Fruit fly (Drosophila melanogaster) whole organism, embryonic: Measurements from ENCODE around the gene gammaCOP.

Experiments
- CG11560 ChIP-seq: fragments of 200-800 bp; sonication (Bioruptor generic); IDR thresholded peaks from 3 replicates; pipeline ENCODE4 v1.3.6; 2022; ENCODE audit warnings: missing biosample characterization, missing genetic modification characterization
- CG11696 ChIP-seq: fragments of 200-800 bp; sonication (Bioruptor generic); IDR thresholded peaks from 2 replicates; pipeline ENCODE4 v1.3.6; 2022; ENCODE audit warnings: missing biosample characterization, missing genetic modification characterization
- CG11723 ChIP-seq: fragments of 200-800 bp; sonication (Bioruptor generic); optimal IDR thresholded peaks from 2 replicates; lab custom pipeline; 2017; ENCODE audit warnings: missing biosample characterization, mild to moderate bottlenecking, missing genetic modification characterization
- CG12155 ChIP-seq: fragments of 200-800 bp; sonication (Bioruptor generic); optimal IDR thresholded peaks from 3 replicates; lab custom pipeline; 2016; ENCODE audit warnings: missing biosample characterization, missing genetic modification characterization
- CG1233 ChIP-seq: fragments of 200-800 bp; sonication (Bioruptor generic); optimal IDR thresholded peaks from 4 replicates; lab custom pipeline; 2018; ENCODE audit warnings: missing biosample characterization, mild to moderate bottlenecking, missing genetic modification characterization
- CG12391 ChIP-seq: fragments of 200-800 bp; sonication (Bioruptor generic); optimal IDR thresholded peaks from 3 replicates; lab custom pipeline; 2018; ENCODE audit warnings: missing biosample characterization, mild to moderate bottlenecking, missing genetic modification characterization, moderate library complexity
- CG14441 ChIP-seq: fragments of 200-800 bp; sonication (Bioruptor generic); IDR thresholded peaks from 2 replicates; pipeline ENCODE4 v1.3.6; 2022; ENCODE audit warnings: missing biosample characterization, missing genetic modification characterization
- CG14965 ChIP-seq: fragments of 200-800 bp; sonication (Bioruptor generic); optimal IDR thresholded peaks from 2 replicates; lab custom pipeline; 2016; ENCODE audit warnings: missing biosample characterization, missing genetic modification characterization, borderline replicate concordance
- CG1603 ChIP-seq: fragments of 200-800 bp; sonication (Bioruptor generic); optimal IDR thresholded peaks from 2 replicates; lab custom pipeline; 2019; ENCODE audit warnings: missing biosample characterization, mild to moderate bottlenecking, missing genetic modification characterization, moderate library complexity
- CG17186 ChIP-seq: fragments of 200-800 bp; sonication (Bioruptor generic); optimal IDR thresholded peaks from 3 replicates; lab custom pipeline; 2017; ENCODE audit warnings: missing biosample characterization, missing genetic modification reagents, missing genetic modification characterization
- CG17612 ChIP-seq: fragments of 200-800 bp; sonication (Bioruptor generic); IDR thresholded peaks from 2 replicates; pipeline ENCODE4 v1.3.6; 2022; ENCODE audit warnings: missing biosample characterization, missing genetic modification characterization
- CG30431 ChIP-seq: fragments of 200-800 bp; sonication (Bioruptor generic); optimal IDR thresholded peaks from 2 replicates; lab custom pipeline; 2017; ENCODE audit warnings: missing biosample characterization, missing genetic modification characterization
- CG33557 ChIP-seq: fragments of 200-800 bp; sonication (Bioruptor generic); optimal IDR thresholded peaks from 2 replicates; lab custom pipeline; 2019; ENCODE audit warnings: missing biosample characterization, mild to moderate bottlenecking, missing genetic modification characterization, moderate library complexity
- CG3838 ChIP-seq: fragments of 200-800 bp; sonication (Bioruptor generic); optimal IDR thresholded peaks from 3 replicates; lab custom pipeline; 2016; ENCODE audit warnings: missing biosample characterization, missing genetic modification characterization
- CG4424 ChIP-seq: fragments of 200-800 bp; sonication (Bioruptor generic); optimal IDR thresholded peaks from 3 replicates; lab custom pipeline; 2016; ENCODE audit warnings: missing biosample characterization, missing genetic modification characterization
- CG7271 ChIP-seq: fragments of 200-800 bp; sonication (Bioruptor generic); optimal IDR thresholded peaks from 2 replicates; lab custom pipeline; 2018; ENCODE audit warnings: missing biosample characterization, mild to moderate bottlenecking, missing genetic modification characterization, moderate library complexity
- CG7987 ChIP-seq: fragments of 200-800 bp; sonication (Bioruptor generic); optimal IDR thresholded peaks from 2 replicates; lab custom pipeline; 2018; ENCODE audit warnings: missing biosample characterization, mild to moderate bottlenecking, missing genetic modification characterization, moderate library complexity
- CG8359 ChIP-seq: fragments of 200-800 bp; sonication (Bioruptor generic); optimal IDR thresholded peaks from 2 replicates; lab custom pipeline; 2017; ENCODE audit warnings: missing biosample characterization, mild to moderate bottlenecking, missing genetic modification characterization, borderline replicate concordance
- CG8944 ChIP-seq: fragments of 200-800 bp; sonication (Bioruptor generic); optimal IDR thresholded peaks from 3 replicates; lab custom pipeline; 2016; ENCODE audit warnings: missing biosample characterization, missing genetic modification characterization
- CG9932 ChIP-seq: fragments of 200-800 bp; sonication (Bioruptor generic); IDR thresholded peaks from 2 replicates; pipeline ENCODE4 v1.3.6; 2022; ENCODE audit warnings: missing biosample characterization, missing genetic modification characterization
- Camta ChIP-seq: fragments of 200-800 bp; sonication (Bioruptor generic); optimal IDR thresholded peaks from 2 replicates; lab custom pipeline; 2016; ENCODE audit warnings: missing biosample characterization, missing genetic modification characterization
- D19A ChIP-seq: fragments of 200-800 bp; optimal IDR thresholded peaks from 3 replicates; lab custom pipeline; 2019; ENCODE audit warnings: missing biosample characterization, mild to moderate bottlenecking, missing genetic modification characterization, moderate library complexity
- H2.0 ChIP-seq: fragments of 200-800 bp; sonication (Bioruptor generic); IDR thresholded peaks from 2 replicates; pipeline ENCODE4 v1.3.6; 2022; ENCODE audit warnings: missing biosample characterization, missing genetic modification characterization
- HHEX ChIP-seq: fragments of 200-800 bp; sonication (Bioruptor generic); optimal IDR thresholded peaks from 3 replicates; lab custom pipeline; 2017; ENCODE audit warnings: missing biosample characterization, mild to moderate bottlenecking, missing genetic modification characterization, missing genetic modification reagents
- Hmr ChIP-seq: fragments of 200-800 bp; sonication (Bioruptor generic); optimal IDR thresholded peaks from 3 replicates; lab custom pipeline; 2017; ENCODE audit warnings: mild to moderate bottlenecking, missing biosample characterization, missing genetic modification reagents, missing genetic modification characterization
- Hr3 ChIP-seq: fragments of 200-800 bp; sonication (Bioruptor generic); optimal IDR thresholded peaks from 3 replicates; lab custom pipeline; 2016; ENCODE audit warnings: missing biosample characterization, missing genetic modification characterization
- Jarid2 ChIP-seq: fragments of 200-800 bp; sonication (Bioruptor generic); optimal IDR thresholded peaks from 3 replicates; lab custom pipeline; 2017; ENCODE audit warnings: mild to moderate bottlenecking, missing biosample characterization, missing genetic modification reagents, missing genetic modification characterization
- Max ChIP-seq: fragments of 200-800 bp; sonication (Bioruptor generic); optimal IDR thresholded peaks from 2 replicates; lab custom pipeline; 2016; ENCODE audit warnings: missing biosample characterization, mild to moderate bottlenecking, missing genetic modification characterization
- NC2α ChIP-seq: fragments of 200-800 bp; sonication (Bioruptor generic); optimal IDR thresholded peaks from 2 replicates; lab custom pipeline; 2016; ENCODE audit warnings: missing biosample characterization, missing genetic modification characterization
- Oaz ChIP-seq: fragments of 200-800 bp; sonication (Bioruptor generic); IDR thresholded peaks from 2 replicates; pipeline ENCODE4 v1.3.6; 2022; ENCODE audit warnings: missing biosample characterization, missing genetic modification characterization
- Pdp1 ChIP-seq, 2 experiments: fragments of 200-800 bp; sonication (Bioruptor generic); optimal IDR thresholded peaks; 3 replicates each; lab custom pipeline; 2016; ENCODE audit warnings: missing biosample characterization in 2 of 2, missing genetic modification characterization in 2 of 2, mild to moderate bottlenecking in 1 of 2, moderate library complexity in 1 of 2
- Sox102F ChIP-seq: fragments of 200-800 bp; sonication (Bioruptor generic); optimal IDR thresholded peaks from 2 replicates; lab custom pipeline; 2018; ENCODE audit warnings: missing biosample characterization, mild to moderate bottlenecking, missing genetic modification characterization, moderate library complexity
- ara ChIP-seq: fragments of 200-800 bp; sonication (Bioruptor generic); IDR thresholded peaks from 2 replicates; pipeline ENCODE4 v1.3.6; 2022; ENCODE audit warnings: missing biosample characterization, missing genetic modification characterization
- ash1 ChIP-seq: fragments of 200-800 bp; sonication (Bioruptor generic); optimal IDR thresholded peaks from 2 replicates; lab custom pipeline; 2018; ENCODE audit warnings: missing biosample characterization, mild to moderate bottlenecking, missing genetic modification characterization
- ato ChIP-seq: fragments of 200-800 bp; sonication (Bioruptor generic); IDR thresholded peaks from 2 replicates; pipeline ENCODE4 v1.3.6; 2022; ENCODE audit warnings: missing biosample characterization, missing genetic modification characterization; ENCODE audit not compliant: partially characterized antibody
- chn ChIP-seq: fragments of 200-800 bp; sonication (Bioruptor generic); optimal IDR thresholded peaks from 2 replicates; lab custom pipeline; 2016; ENCODE audit warnings: missing biosample characterization, missing genetic modification characterization
- fd64A ChIP-seq: fragments of 200-800 bp; sonication (Bioruptor generic); optimal IDR thresholded peaks from 3 replicates; lab custom pipeline; 2018; ENCODE audit warnings: missing biosample characterization, mild to moderate bottlenecking, missing genetic modification characterization
- grn ChIP-seq: fragments of 200-800 bp; sonication (Bioruptor generic); optimal IDR thresholded peaks from 3 replicates; lab custom pipeline; 2017; ENCODE audit warnings: missing biosample characterization, missing genetic modification characterization
- hbn ChIP-seq: fragments of 200-800 bp; sonication (Bioruptor generic); IDR thresholded peaks from 2 replicates; pipeline ENCODE4 v1.3.6; 2022; ENCODE audit warnings: missing biosample characterization, missing genetic modification characterization; ENCODE audit not compliant: partially characterized antibody
- knrl ChIP-seq: fragments of 200-800 bp; sonication (Bioruptor generic); IDR thresholded peaks from 3 replicates; pipeline ENCODE4 v1.3.6; 2022; ENCODE audit warnings: missing biosample characterization, missing genetic modification characterization; ENCODE audit not compliant: partially characterized antibody
- lbe ChIP-seq: fragments of 200-800 bp; sonication (Bioruptor generic); optimal IDR thresholded peaks from 2 replicates; lab custom pipeline; 2016; ENCODE audit warnings: missing biosample characterization, mild to moderate bottlenecking, missing genetic modification characterization
- luna ChIP-seq: fragments of 200-800 bp; sonication (Bioruptor generic); optimal IDR thresholded peaks from 2 replicates; lab custom pipeline; 2016; ENCODE audit warnings: missing biosample characterization, missing genetic modification characterization
- mam ChIP-seq: fragments of 200-800 bp; sonication (Bioruptor generic); optimal IDR thresholded peaks from 3 replicates; lab custom pipeline; 2016; ENCODE audit warnings: missing biosample characterization, missing genetic modification characterization
- org-1 ChIP-seq: fragments of 200-800 bp; sonication (Bioruptor generic); optimal IDR thresholded peaks from 2 replicates; lab custom pipeline; 2017; ENCODE audit warnings: missing biosample characterization, missing genetic modification characterization
- phol ChIP-seq: fragments of 200-800 bp; sonication (Bioruptor generic); optimal IDR thresholded peaks from 3 replicates; lab custom pipeline; 2018; ENCODE audit warnings: missing biosample characterization, mild to moderate bottlenecking, missing genetic modification characterization, moderate library complexity
- repo ChIP-seq: fragments of 200-800 bp; sonication (Bioruptor generic); optimal IDR thresholded peaks from 2 replicates; lab custom pipeline; 2016; ENCODE audit warnings: missing biosample characterization, missing genetic modification characterization
- sd ChIP-seq: fragments of 200-800 bp; sonication (Bioruptor generic); optimal IDR thresholded peaks from 3 replicates; lab custom pipeline; 2018; ENCODE audit warnings: missing biosample characterization, mild to moderate bottlenecking, missing genetic modification characterization, moderate library complexity
- twi ChIP-seq: fragments of 200-800 bp; optimal IDR thresholded peaks from 2 replicates; lab custom pipeline; 2019; ENCODE audit warnings: missing biosample characterization, mild to moderate bottlenecking, missing genetic modification characterization, moderate library complexity
- wek ChIP-seq: fragments of 200-800 bp; sonication (Bioruptor generic); optimal IDR thresholded peaks from 3 replicates; lab custom pipeline; 2018; ENCODE audit warnings: missing biosample characterization, mild to moderate bottlenecking, missing genetic modification characterization, moderate library complexity
- zen2 ChIP-seq: fragments of 200-800 bp; sonication (Bioruptor generic); IDR thresholded peaks from 3 replicates; pipeline ENCODE4 v1.3.6; 2022; ENCODE audit warnings: missing biosample characterization, missing genetic modification characterization; ENCODE audit not compliant: partially characterized antibody

Gene gammaCOP

DNA sequence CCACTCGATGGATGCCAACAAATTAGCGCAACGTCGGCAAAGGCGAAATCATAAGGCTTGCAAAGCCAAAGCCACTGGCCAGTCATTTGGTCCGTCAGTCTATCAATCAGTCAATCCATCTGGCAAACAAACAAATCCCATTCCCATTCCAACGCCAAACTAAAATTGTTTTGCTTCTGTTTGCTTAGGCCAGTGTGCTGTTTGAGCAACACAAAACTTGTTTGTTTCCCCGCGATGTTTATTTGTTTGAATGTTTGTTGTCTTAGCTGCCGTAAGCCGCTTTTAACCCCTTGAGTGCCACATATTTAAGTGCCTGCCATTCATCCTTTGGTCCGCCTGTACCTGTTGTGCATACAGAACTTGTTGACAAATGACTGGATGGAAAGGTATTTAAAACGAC lies 21.0 kb upstream of the gammaCOP start:
- TF ChIP-seq D19A (tag; lab: Kevin White, UChicago): peak; percentile 51
- TF ChIP-seq CG9932 (GFP tag; lab: Robert Waterston, UW): no peak
- no peak for TF ChIP-seq Hmr (GFP tag; lab: Kevin White, UChicago)
- no peak for TF ChIP-seq CG11560 (tag; lab: Robert Waterston, UW)
- peak; percentile 43 for TF ChIP-seq Jarid2 (GFP tag; lab: Kevin White, UChicago)
- TF ChIP-seq ato (GFP tag; lab: Robert Waterston, UW): no peak
- peak; percentile 74 for TF ChIP-seq org-1 (GFP tag; lab: Kevin White, UChicago)
- peak; percentile 43 for TF ChIP-seq CG12391 (tag; lab: Kevin White, UChicago)
- TF ChIP-seq Max: peak; percentile 44
- peak; percentile 80 for TF ChIP-seq CG8359
- TF ChIP-seq CG14441 (GFP tag; lab: Robert Waterston, UW): no peak
- TF ChIP-seq CG12155: no peak
- TF ChIP-seq H2.0 (GFP tag; lab: Robert Waterston, UW): no peak
- TF ChIP-seq repo (GFP tag; lab: Kevin White, UChicago): peak; percentile 7
- TF ChIP-seq CG17612: no peak
- TF ChIP-seq Oaz (GFP tag; lab: Robert Waterston, UW): no peak
- no peak for TF ChIP-seq chn (GFP tag; lab: Kevin White, UChicago)
- TF ChIP-seq Pdp1 (GFP tag; optimal IDR thresholded peaks at IDR 0.05; lab: Kevin White, UChicago): peak in 1 of 2 experiments; percentile 48
- peak; percentile 38 for TF ChIP-seq Sox102F (GFP tag; lab: Kevin White, UChicago)
- no peak for TF ChIP-seq mam (GFP tag; lab: Kevin White, UChicago)
- TF ChIP-seq NC2α (GFP tag; lab: Kevin White, UChicago): peak; percentile 63
- TF ChIP-seq CG7987 (GFP tag; lab: Kevin White, UChicago): peak; percentile 74
- TF ChIP-seq wek (GFP tag; lab: Kevin White, UChicago): peak; percentile 75
- TF ChIP-seq CG8944 (GFP tag; lab: Kevin White, UChicago): peak; percentile 35
- no peak for TF ChIP-seq ash1
- TF ChIP-seq CG17186: peak; percentile 47
- peak; percentile 91 for TF ChIP-seq CG7271 (tag; lab: Kevin White, UChicago)
- peak; percentile 59 for TF ChIP-seq grn (GFP tag; lab: Kevin White, UChicago)
- peak; percentile 87 for TF ChIP-seq CG1603
- TF ChIP-seq CG30431 (GFP tag; lab: Kevin White, UChicago): peak; percentile 55
- TF ChIP-seq phol (tag; lab: Kevin White, UChicago): peak; percentile 9
- TF ChIP-seq ara (GFP tag; lab: Robert Waterston, UW): peak; percentile 89
- peak; percentile 61 for TF ChIP-seq HHEX
- TF ChIP-seq knrl (GFP tag; lab: Robert Waterston, UW): no peak
- peak; percentile 73 for TF ChIP-seq fd64A
- no peak for TF ChIP-seq Hr3
- TF ChIP-seq hbn (GFP tag; lab: Robert Waterston, UW): no peak
- TF ChIP-seq twi (tag; lab: Kevin White, UChicago): peak; percentile 57
- peak; percentile 13 for TF ChIP-seq CG4424 (GFP tag; lab: Kevin White, UChicago)
- peak; percentile 50 for TF ChIP-seq Camta (GFP tag; lab: Kevin White, UChicago)
- TF ChIP-seq sd (tag; lab: Kevin White, UChicago): peak; percentile 7
- peak; percentile 58 for TF ChIP-seq CG3838 (GFP tag; lab: Kevin White, UChicago)
- TF ChIP-seq zen2 (GFP tag; lab: Robert Waterston, UW): no peak
- no peak for TF ChIP-seq luna (GFP tag; lab: Kevin White, UChicago)
- peak; percentile 51 for TF ChIP-seq CG14965 (GFP tag; lab: Kevin White, UChicago)
- no peak for TF ChIP-seq lbe (GFP tag; lab: Kevin White, UChicago)
- TF ChIP-seq CG11696 (GFP tag; lab: Robert Waterston, UW): no peak
- TF ChIP-seq CG11723 (GFP tag; lab: Kevin White, UChicago): peak; percentile 61
- peak; percentile 91 for TF ChIP-seq CG33557 (GFP tag; lab: Kevin White, UChicago)
- peak; percentile 82 for TF ChIP-seq CG1233 (GFP tag; lab: Kevin White, UChicago)
